Fruit fly (Drosophila melanogaster): ENCODE results near the gene Eig71Ef.

The Eig71Ef gene

DNA sequence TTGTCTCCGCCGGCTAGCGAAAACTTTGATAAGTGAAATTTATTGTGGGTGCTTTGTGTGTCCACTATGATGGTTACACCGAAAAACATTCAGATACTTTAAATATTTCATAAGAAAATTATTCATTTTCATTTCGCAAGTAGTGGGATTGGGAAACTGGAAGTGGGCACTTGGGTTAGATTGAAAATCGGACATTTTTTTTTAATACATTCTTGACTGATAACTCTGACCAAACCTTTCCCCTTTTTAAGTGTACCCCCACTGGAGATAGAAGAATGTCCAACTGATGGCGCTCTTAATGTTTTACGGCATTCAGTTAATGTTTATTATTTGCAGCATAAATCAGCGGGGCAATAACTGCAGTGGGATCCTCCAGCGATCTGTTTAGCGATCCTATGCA lies 20.5 kb upstream of the Eig71Ef start (continued):
- TF ChIP-seq HLHmδ (GFP tag; optimal IDR thresholded peaks at IDR 0.05) (no peak), CkIIα-i1 (GFP tag; IDR thresholded peaks at IDR 0.05) (no peak), CG4282 (GFP tag; optimal IDR thresholded peaks at IDR 0.05) (no peak), CG3995 (GFP tag; optimal IDR thresholded peaks at IDR 0.05) (no peak), Blimp-1 (GFP tag; optimal IDR thresholded peaks at IDR 0.05) (peak; percentile 25), unpg (GFP tag; optimal IDR thresholded peaks at IDR 0.05) (peak; percentile 17), btn (GFP tag; optimal IDR thresholded peaks at IDR 0.05) (no peak), Doc3 (GFP tag; IDR thresholded peaks at IDR 0.05; ENCODE audit: partially characterized antibody) (no peak), ab (GFP tag; optimal IDR thresholded peaks at IDR 0.05) (no peak), Lim3 (GFP tag; IDR thresholded peaks at IDR 0.05) (no peak), CG4820 (GFP tag; optimal IDR thresholded peaks at IDR 0.05) (peak; percentile 7), CG7839 (tag; optimal IDR thresholded peaks at IDR 0.05) (peak; percentile 29), CG10979 (tag; optimal IDR thresholded peaks at IDR 0.05) (peak; percentile 25), CHES-1-like (GFP tag; optimal IDR thresholded peaks at IDR 0.05) (no peak), tx (GFP tag; optimal IDR thresholded peaks at IDR 0.05) (no peak), D (optimal IDR thresholded peaks at IDR 0.05) (no peak), D (GFP tag; optimal IDR thresholded peaks at IDR 0.05) (no peak), CG12071 (GFP tag; optimal IDR thresholded peaks at IDR 0.05) (no peak), zfh1 (GFP tag; IDR thresholded peaks at IDR 0.05) (0 out of 3 replicates have a peak, but pooled peaks have one; percentile 1), Rx (GFP tag; IDR thresholded peaks at IDR 0.05) (no peak), CG2875 (GFP tag; optimal IDR thresholded peaks at IDR 0.05) (no peak), CG31441 (GFP tag; IDR thresholded peaks at IDR 0.05) (0 out of 2 replicates have a peak, but pooled peaks have one; percentile 12), Dp (GFP tag; optimal IDR thresholded peaks at IDR 0.05) (no peak), Nf-YC (tag; optimal IDR thresholded peaks at IDR 0.05) (no peak), Hey (tag; optimal IDR thresholded peaks at IDR 0.05) (no peak), ewg (GFP tag; optimal IDR thresholded peaks at IDR 0.05) (no peak), CG3163 (GFP tag; optimal IDR thresholded peaks at IDR 0.05) (no peak), CG4617 (GFP tag; optimal IDR thresholded peaks at IDR 0.05; ENCODE audit: borderline replicate concordance) (no peak), CG1603 (tag; optimal IDR thresholded peaks at IDR 0.05) (peak; percentile 22), B-H1 (GFP tag; IDR thresholded peaks at IDR 0.05) (no peak), CG6654 (GFP tag; optimal IDR thresholded peaks at IDR 0.05) (no peak), sisA (GFP tag; IDR thresholded peaks at IDR 0.05) (no peak), rib (GFP tag; IDR thresholded peaks at IDR 0.05) (no peak), CG7745 (tag; optimal IDR thresholded peaks at IDR 0.05) (no peak), CG10959 (GFP tag; IDR thresholded peaks at IDR 0.05) (no peak), sens (GFP tag) (peak; percentile 70), Lpt (GFP tag; optimal IDR thresholded peaks at IDR 0.05) (no peak), CG13287 (GFP tag; IDR thresholded peaks at IDR 0.05; ENCODE audit: partially characterized antibody) (no peak), dan (GFP tag; IDR thresholded peaks at IDR 0.05) (no peak), B-H2 (GFP tag; optimal IDR thresholded peaks at IDR 0.05) (no peak), CG8924 (tag; optimal IDR thresholded peaks at IDR 0.05) (peak; percentile 1), Bgb (GFP tag; IDR thresholded peaks at IDR 0.05; ENCODE audit: partially characterized antibody) (no peak), Ravus (GFP tag; IDR thresholded peaks at IDR 0.05) (no peak), exex (tag; optimal IDR thresholded peaks at IDR 0.05) (no peak), CG17359 (tag; optimal IDR thresholded peaks at IDR 0.05) (peak; percentile 30), CG9609 (GFP tag; optimal IDR thresholded peaks at IDR 0.05) (no peak), CG4730 (GFP tag; IDR thresholded peaks at IDR 0.05) (no peak), Meics (GFP tag; optimal IDR thresholded peaks at IDR 0.05) (no peak), peb (GFP tag; IDR thresholded peaks at IDR 0.05) (no peak), Trl (optimal IDR thresholded peaks at IDR 0.05) (no peak), Trl (GFP tag; optimal IDR thresholded peaks at IDR 0.05) (no peak), klu (GFP tag; IDR thresholded peaks at IDR 0.05) (no peak), Xrp1 (GFP tag; IDR thresholded peaks at IDR 0.05) (0 out of 2 replicates have a peak, but pooled peaks have one; percentile 21)

Measured in whole organism, embryonic.